Worm (Caenorhabditis elegans) whole organism, L3 larva: ENCODE measurements around the gene fbxl-2.

Experiments
- fos-1 ChIP-seq: fragments of 150-350 bp; optimal IDR thresholded peaks from 2 replicates; lab custom pipeline; 2014; ENCODE audit warnings: missing biosample characterization, missing genetic modification characterization
- jun-1 ChIP-seq: fragments of 150-350 bp; optimal IDR thresholded peaks from 2 replicates; lab custom pipeline; 2014; ENCODE audit warnings: missing biosample characterization, missing genetic modification reagents, missing genetic modification characterization
- lin-39 ChIP-seq: fragments of 150-350 bp; optimal IDR thresholded peaks from 2 replicates; lab custom pipeline; 2018; ENCODE audit warnings: missing biosample characterization, missing genetic modification reagents, missing genetic modification characterization
- nhr-23 ChIP-seq: fragments of 150-350 bp; optimal IDR thresholded peaks from 2 replicates; lab custom pipeline; 2014; ENCODE audit warnings: missing biosample characterization, missing genetic modification reagents, missing genetic modification characterization
- nhr-237 ChIP-seq: fragments of 150-350 bp; optimal IDR thresholded peaks from 2 replicates; lab custom pipeline; 2014; ENCODE audit warnings: missing biosample characterization, missing genetic modification characterization
- nhr-25 ChIP-seq: sonication (generic microtip); optimal IDR thresholded peaks from 2 replicates; lab custom pipeline; 2017; ENCODE audit warnings: missing biosample characterization, missing genetic modification characterization
- nhr-67 ChIP-seq: fragments of 150-350 bp; optimal IDR thresholded peaks from 2 replicates; lab custom pipeline; 2014; ENCODE audit warnings: missing biosample characterization, missing genetic modification characterization
- nhr-76 ChIP-seq: fragments of 150-350 bp; sonication (generic microtip); optimal IDR thresholded peaks from 5 replicates; lab custom pipeline; 2014; ENCODE audit warnings: missing biosample characterization, missing genetic modification characterization
- pha-4 ChIP-seq: fragments of 150-350 bp; optimal IDR thresholded peaks from 2 replicates; lab custom pipeline; 2014; ENCODE audit warnings: missing biosample characterization, missing genetic modification reagents, missing genetic modification characterization
- tbx-2 ChIP-seq: sonication (generic microtip); optimal IDR thresholded peaks from 2 replicates; lab custom pipeline; 2016; ENCODE audit warnings: mild to moderate bottlenecking, missing genetic modification characterization, missing compliant biosample characterization
- unc-62 ChIP-seq: fragments of 150-350 bp; sonication (generic microtip); optimal IDR thresholded peaks from 4 replicates; lab custom pipeline; 2014; ENCODE audit warnings: missing biosample characterization, missing genetic modification reagents, missing genetic modification characterization
- zag-1 ChIP-seq: fragments of 150-350 bp; optimal IDR thresholded peaks from 2 replicates; lab custom pipeline; 2014; ENCODE audit warnings: missing biosample characterization, missing genetic modification characterization

ce11 chrIII:4748109-4748508, 9.0 kb upstream of the fbxl-2 start, which contains the start of gene col-89:
- TF ChIP-seq nhr-23 (no peak), unc-62 (no peak), nhr-67 (tag; lab: Kevin White, UChicago) (no peak), jun-1 (tag; lab: Kevin White, UChicago) (no peak), zag-1 (tag; lab: Kevin White, UChicago) (no peak), fos-1 (tag; lab: Kevin White, UChicago) (no peak), nhr-25 (tag; lab: Kevin White, UChicago) (no peak), tbx-2 (tag; lab: Kevin White, UChicago) (no peak), nhr-76 (tag; lab: Kevin White, UChicago) (no peak), pha-4 (no peak), nhr-237 (tag; lab: Kevin White, UChicago) (no peak), lin-39 (tag; lab: Kevin White, UChicago) (no peak)
